Fruit fly (Drosophila melanogaster): ENCODE results near the gene CG8043.

The CG8043 gene

DNA sequence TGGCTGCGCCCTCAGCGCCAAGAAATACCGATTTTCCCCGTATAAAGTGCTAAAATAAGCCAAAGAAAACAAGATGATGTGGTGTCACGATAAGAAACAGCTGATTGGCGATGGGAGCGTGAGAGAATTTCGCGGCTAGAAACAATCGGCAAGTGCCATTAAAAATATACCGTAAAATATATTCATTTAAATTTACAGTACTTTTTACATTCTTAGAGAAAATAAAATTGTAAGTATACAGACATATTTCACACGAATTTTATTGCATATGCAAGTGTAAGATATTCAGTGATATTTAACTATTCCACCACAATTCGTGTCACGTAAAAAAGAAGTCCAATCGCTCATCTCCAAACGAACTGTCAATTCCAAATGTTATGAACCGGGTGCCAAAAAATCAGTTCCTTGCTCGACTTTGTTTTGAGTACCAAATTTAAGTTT, at the start of gene CG8043, which contains the start of the genes Unc50 and CG11755 (continued):
- TF ChIP-seq lab (GFP tag; optimal IDR thresholded peaks at IDR 0.05) (no peak), CG30020 (tag; optimal IDR thresholded peaks at IDR 0.05) (peak; percentile 74), stwl (tag; optimal IDR thresholded peaks at IDR 0.05) (no peak), CG16863 (GFP tag; optimal IDR thresholded peaks at IDR 0.05) (peak; percentile 44), gcm2 (GFP tag; optimal IDR thresholded peaks at IDR 0.05) (no peak), CG32532 (GFP tag; IDR thresholded peaks at IDR 0.05) (peak; percentile 86), Myb (GFP tag; optimal IDR thresholded peaks at IDR 0.05) (peak; percentile 49), pros (GFP tag; optimal IDR thresholded peaks at IDR 0.05) (peak; percentile 42), tll (GFP tag; optimal IDR thresholded peaks at IDR 0.05) (peak in 1 of 2 experiments; percentile 80), CG16779 (GFP tag; IDR thresholded peaks at IDR 0.05) (no peak), CG15696 (tag; optimal IDR thresholded peaks at IDR 0.05) (peak; percentile 83), CG13775 (GFP tag; optimal IDR thresholded peaks at IDR 0.05) (peak; percentile 86), kah (GFP tag; optimal IDR thresholded peaks at IDR 0.05) (no peak), dpn (GFP tag; optimal IDR thresholded peaks at IDR 0.05) (peak; percentile 78 to 84), dimm (GFP tag; IDR thresholded peaks at IDR 0.05) (no peak), danr (GFP tag; IDR thresholded peaks at IDR 0.05) (peak; percentile 53; the same call in 1 of the 2 replicates), CG10543 (GFP tag; optimal IDR thresholded peaks at IDR 0.05) (peak; percentile 78), ERR (GFP tag; optimal IDR thresholded peaks at IDR 0.05) (peak; percentile 15), luna (GFP tag; optimal IDR thresholded peaks at IDR 0.05) (peak; percentile 48), CG15601 (tag; optimal IDR thresholded peaks at IDR 0.05) (peak; percentile 74), psq (GFP tag; optimal IDR thresholded peaks at IDR 0.05) (no peak), CG33557 (GFP tag; optimal IDR thresholded peaks at IDR 0.05) (peak; percentile 79), CG17186 (GFP tag; optimal IDR thresholded peaks at IDR 0.05) (peak; percentile 75), br (optimal IDR thresholded peaks at IDR 0.05) (no peak), tin (GFP tag; optimal IDR thresholded peaks at IDR 0.05) (peak; percentile 77), C15 (GFP tag; IDR thresholded peaks at IDR 0.05) (peak; percentile 16; the same call in 1 of the 3 replicates), Bteb2 (GFP tag; optimal IDR thresholded peaks at IDR 0.05) (peak; percentile 53), Sry-β (GFP tag; optimal IDR thresholded peaks at IDR 0.05) (peak; percentile 46), HLH4C (GFP tag; IDR thresholded peaks at IDR 0.05; ENCODE audit: partially characterized antibody) (peak; percentile 94), grn (GFP tag; optimal IDR thresholded peaks at IDR 0.05) (peak; percentile 100), Dref (GFP tag; IDR thresholded peaks at IDR 0.05) (peak; percentile 36; the same call in 1 of the 2 replicates), gsb (GFP tag; IDR thresholded peaks at IDR 0.05) (no peak), Sox100B (GFP tag; optimal IDR thresholded peaks at IDR 0.05) (peak; percentile 73), CG10431 (GFP tag; optimal IDR thresholded peaks at IDR 0.05) (peak; percentile 30), Gsc (GFP tag; IDR thresholded peaks at IDR 0.05) (no peak), Usf (GFP tag; optimal IDR thresholded peaks at IDR 0.05) (peak; percentile 59), NC2β (GFP tag; optimal IDR thresholded peaks at IDR 0.05) (peak; percentile 48), insv (GFP tag; optimal IDR thresholded peaks at IDR 0.05) (peak in 1 of 2 experiments; percentile 59), Ravus (GFP tag; IDR thresholded peaks at IDR 0.05) (peak; percentile 10; the same call in 1 of the 2 replicates), ato (GFP tag; IDR thresholded peaks at IDR 0.05; ENCODE audit: partially characterized antibody) (peak; percentile 74; the same call in 1 of the 2 replicates), ATbp (GFP tag; optimal IDR thresholded peaks at IDR 0.05) (peak; percentile 32), CG1529 (GFP tag; optimal IDR thresholded peaks at IDR 0.05) (peak; percentile 32), Fer1 (GFP tag; optimal IDR thresholded peaks at IDR 0.05) (no peak), CG14965 (GFP tag; optimal IDR thresholded peaks at IDR 0.05; ENCODE audit: borderline replicate concordance) (no peak), chm (GFP tag; IDR thresholded peaks at IDR 0.05) (no peak), chn (GFP tag; optimal IDR thresholded peaks at IDR 0.05) (peak; percentile 60), CG12104 (GFP tag; optimal IDR thresholded peaks at IDR 0.05) (peak; percentile 64), gfzf (GFP tag; optimal IDR thresholded peaks at IDR 0.05) (peak; percentile 85), trh (GFP tag; optimal IDR thresholded peaks at IDR 0.05) (peak; percentile 19), CG9817 (tag; optimal IDR thresholded peaks at IDR 0.05) (peak; percentile 82)
